Fruit fly (Drosophila melanogaster): ENCODE data around the gene fh.

- TF ChIP-seq psq (optimal IDR thresholded peaks at IDR 0.05) (no peak), pan (optimal IDR thresholded peaks at IDR 0.05) (no peak), Dll (optimal IDR thresholded peaks at IDR 0.05) (no peak), CG8478 (optimal IDR thresholded peaks at IDR 0.05) (no peak), EcR (GFP tag; optimal IDR thresholded peaks at IDR 0.05) (no peak), usp (GFP tag; optimal IDR thresholded peaks at IDR 0.05) (no peak)
Measured at dm6 chrX:9156388-9156823, 7.5 kb upstream of the fh start, which contains the start of gene His3.3B.
